Worm (Caenorhabditis elegans) whole organism, mixed stage, embryonic: ENCODE measurements around the gene F22B5.5.

Experiments used
- ceh-83 ChIP-seq: fragments of 200-800 bp; sonication (Bioruptor generic); optimal IDR thresholded peaks from 2 replicates; lab custom pipeline; 2018; ENCODE audit warnings: mild to moderate bottlenecking, missing genetic modification characterization, missing compliant biosample characterization
- mep-1 ChIP-seq: fragments of 150-350 bp; optimal IDR thresholded peaks from 2 replicates; lab custom pipeline; 2017; ENCODE audit warnings: missing biosample characterization, missing genetic modification reagents, missing genetic modification characterization, inconsistent platforms
- mls-2 ChIP-seq: sonication (generic microtip); optimal IDR thresholded peaks from 2 replicates; lab custom pipeline; 2016; ENCODE audit warnings: mild to moderate bottlenecking, missing genetic modification characterization, moderate library complexity, missing compliant biosample characterization
- nhr-76 ChIP-seq: sonication (generic microtip); optimal IDR thresholded peaks from 2 replicates; lab custom pipeline; 2017; ENCODE audit warnings: missing biosample characterization, missing genetic modification characterization
- pha-4 ChIP-seq: fragments of 150-350 bp; optimal IDR thresholded peaks from 2 replicates; lab custom pipeline; 2018; ENCODE audit warnings: missing biosample characterization, missing genetic modification reagents, missing genetic modification characterization
- sem-2 ChIP-seq: fragments of 200-800 bp; sonication (Bioruptor generic); optimal IDR thresholded peaks from 2 replicates; lab custom pipeline; 2018; ENCODE audit warnings: mild to moderate bottlenecking, missing genetic modification characterization, missing compliant biosample characterization
- unc-39 ChIP-seq: fragments of 150-350 bp; optimal IDR thresholded peaks from 2 replicates; lab custom pipeline; 2014; ENCODE audit warnings: missing biosample characterization, missing genetic modification characterization

ce11 chrII:8404748-8405147, 49.7 kb downstream of the F22B5.5 start, which contains the start of gene skpo-1:
- no peak for TF ChIP-seq mls-2
- TF ChIP-seq ceh-83 (GFP tag; lab: Kevin White, UChicago), result no peak
- no peak for TF ChIP-seq pha-4
- no peak for TF ChIP-seq unc-39
- no peak for TF ChIP-seq nhr-76 (tag; lab: Kevin White, UChicago)
- TF ChIP-seq sem-2 (GFP tag; lab: Kevin White, UChicago), result no peak
- TF ChIP-seq mep-1 (tag; lab: Kevin White, UChicago), result no peak
